Worm (Caenorhabditis elegans): ENCODE measurements around the gene egl-46.

- TF ChIP-seq flt-1 (GFP tag; IDR thresholded peaks at IDR 0.05) (no peak), cog-1 (tag; optimal IDR thresholded peaks at IDR 0.05) (no peak), med-1 (GFP tag; optimal IDR thresholded peaks at IDR 0.05; ENCODE audit: insufficient read depth) (no peak), T22C8.4 (GFP tag; IDR thresholded peaks at IDR 0.05) (no peak), ztf-29 (GFP tag; IDR thresholded peaks at IDR 0.05) (no peak), tab-1 (GFP tag; IDR thresholded peaks at IDR 0.05) (no peak)
Measured at ce11 chrV:6673967-6674366, 7.4 kb downstream of the egl-46 start, which contains the start of gene cest-31.
